Worm (Caenorhabditis elegans) whole organism, late embryonic: ENCODE results near the gene kin-21.

Experiments used
- C08G9.2 ChIP-seq: sonication (generic microtip); optimal IDR thresholded peaks from 2 replicates; lab custom pipeline; 2016; ENCODE audit warnings: mild to moderate bottlenecking, missing genetic modification characterization, moderate library complexity, missing compliant biosample characterization
- Y22D7AL.16 ChIP-seq: sonication (generic microtip); optimal IDR thresholded peaks from 2 replicates; lab custom pipeline; 2016; ENCODE audit warnings: missing genetic modification characterization, missing compliant biosample characterization
- ama-1 ChIP-seq: fragments of 150-350 bp; optimal IDR thresholded peaks from 2 replicates; lab custom pipeline; 2014
- ceh-48 ChIP-seq: sonication (generic microtip); optimal IDR thresholded peaks from 2 replicates; lab custom pipeline; 2016; ENCODE audit warnings: missing genetic modification characterization, inconsistent platforms, missing compliant biosample characterization
- dve-1 ChIP-seq: sonication (generic microtip); optimal IDR thresholded peaks from 2 replicates; lab custom pipeline; 2017; ENCODE audit warnings: antibody characterized with exemption, mild to moderate bottlenecking, missing genetic modification characterization, missing compliant biosample characterization
- elt-2 ChIP-seq: sonication (generic microtip); optimal IDR thresholded peaks from 2 replicates; lab custom pipeline; 2016; ENCODE audit warnings: missing genetic modification reagents, missing genetic modification characterization, missing compliant biosample characterization
- elt-4 ChIP-seq: sonication (generic microtip); optimal IDR thresholded peaks from 2 replicates; lab custom pipeline; 2016; ENCODE audit warnings: missing genetic modification characterization, missing compliant biosample characterization
- ets-4 ChIP-seq: sonication (generic microtip); optimal IDR thresholded peaks from 2 replicates; lab custom pipeline; 2016; ENCODE audit warnings: missing genetic modification characterization, missing compliant biosample characterization
- fkh-6 ChIP-seq: sonication (generic microtip); optimal IDR thresholded peaks from 2 replicates; lab custom pipeline; 2016; ENCODE audit warnings: missing genetic modification characterization, missing compliant biosample characterization
- nhr-11 ChIP-seq: fragments of 150-350 bp; optimal IDR thresholded peaks from 2 replicates; lab custom pipeline; 2014; ENCODE audit warnings: missing biosample characterization, missing genetic modification characterization
- pha-4 ChIP-seq: fragments of 150-350 bp; optimal IDR thresholded peaks from 2 replicates; lab custom pipeline; 2018; ENCODE audit warnings: missing biosample characterization, missing genetic modification reagents, missing genetic modification characterization
- tbx-7 ChIP-seq: sonication (generic microtip); optimal IDR thresholded peaks from 2 replicates; lab custom pipeline; 2016; ENCODE audit warnings: missing genotype, missing genetic modification characterization, missing compliant biosample characterization

ce11 chrIV:9798307-9798706 lies 34.4 kb upstream of the kin-21 start:
- TF ChIP-seq ets-4 (no peak), elt-4 (tag; lab: Kevin White, UChicago) (no peak), dve-1 (tag; lab: Kevin White, UChicago) (no peak), ceh-48 (tag; lab: Kevin White, UChicago) (no peak), fkh-6 (tag; lab: Kevin White, UChicago) (no peak), tbx-7 (tag; lab: Kevin White, UChicago) (no peak), ama-1 (lab: Kevin White, UChicago) (no peak), nhr-11 (tag; lab: Kevin White, UChicago) (no peak), elt-2 (no peak), pha-4 (no peak), Y22D7AL.16 (tag; lab: Kevin White, UChicago) (no peak), C08G9.2 (tag; lab: Kevin White, UChicago) (no peak)
